Worm (Caenorhabditis elegans): ENCODE data around the gene Y105C5B.1413.

Y105C5B.1413 gene

ce11 chrIV:16184521-16184920 is at the start of gene Y105C5B.1413:
Y105C5B.1413 (minus strand) TSS chrIV:16184621.
- TF ChIP-seq pag-3 (tag; optimal IDR thresholded peaks at IDR 0.05; ENCODE audit: borderline replicate concordance, insufficient read depth) = no peak
- TF ChIP-seq snpc-4 (tag; optimal IDR thresholded peaks at IDR 0.05) = no peak
- TF ChIP-seq mef-2 (tag; optimal IDR thresholded peaks at IDR 0.05) = no peak
- TF ChIP-seq efl-1 (optimal IDR thresholded peaks at IDR 0.05) = no peak
- no peak for TF ChIP-seq efl-1 (GFP tag; optimal IDR thresholded peaks at IDR 0.05 in 1 of 2)
- TF ChIP-seq dsc-1 (tag; optimal IDR thresholded peaks at IDR 0.05) = no peak
- no peak for TF ChIP-seq ceh-82 (tag; optimal IDR thresholded peaks at IDR 0.05)
- TF ChIP-seq grh-1 (GFP tag; IDR thresholded peaks at IDR 0.05) = no peak

ce11 chrIV:16233028-16233427 is 48.6 kb upstream of the Y105C5B.1413 start, which contains the start of the genes hpa-1 and irld-39:
hpa-1 (minus strand) TSS chrIV:16233128.
irld-39 (plus strand) TSS chrIV:16233148.
- no peak for TF ChIP-seq fkh-10 (GFP tag; optimal IDR thresholded peaks at IDR 0.05)
- no peak for TF ChIP-seq aha-1 (tag; optimal IDR thresholded peaks at IDR 0.05)
- no peak for TF ChIP-seq mdl-1 (tag; optimal IDR thresholded peaks at IDR 0.05)
- TF ChIP-seq zag-1 (tag; optimal IDR thresholded peaks at IDR 0.05) = no peak
- no peak for TF ChIP-seq unc-98 (GFP tag; IDR thresholded peaks at IDR 0.05)
- no peak for TF ChIP-seq nhr-20 (tag; optimal IDR thresholded peaks at IDR 0.05)
- TF ChIP-seq nhr-19 (GFP tag; conservative IDR thresholded peaks at IDR 0.05) = no peak
- no peak for TF ChIP-seq pqm-1 (tag; optimal IDR thresholded peaks at IDR 0.05)
- TF ChIP-seq C34B4.2 (tag; optimal IDR thresholded peaks at IDR 0.05) = no peak

ce11 chrIV:16230464-16230863 is 46.0 kb upstream of the Y105C5B.1413 start:
- TF ChIP-seq sox-4 (tag; optimal IDR thresholded peaks at IDR 0.05) (no peak), dpl-1 (GFP tag; optimal IDR thresholded peaks at IDR 0.05) (no peak), mab-9 (GFP tag; IDR thresholded peaks at IDR 0.05) (no peak)

ce11 chrIV:16225747-16226146 is 41.3 kb upstream of the Y105C5B.1413 start, which contains the start of gene H25K10.4:
H25K10.4 (plus strand) TSS chrIV:16226047.
- TF ChIP-seq ets-5 (GFP tag; IDR thresholded peaks at IDR 0.05) (no peak), sup-37 (GFP tag; optimal IDR thresholded peaks at IDR 0.05) (no peak)

- TF ChIP-seq lin-14 (GFP tag; optimal IDR thresholded peaks at IDR 0.05) (no peak), dsc-1 (tag; optimal IDR thresholded peaks at IDR 0.05) (no peak), unc-98 (GFP tag; IDR thresholded peaks at IDR 0.05) (no peak), zag-1 (tag; optimal IDR thresholded peaks at IDR 0.05) (no peak), grh-1 (GFP tag; IDR thresholded peaks at IDR 0.05) (no peak), fkh-8 (tag; optimal IDR thresholded peaks at IDR 0.05) (no peak), hpl-2 (GFP tag; optimal IDR thresholded peaks at IDR 0.05) (no peak), egl-27 (tag; optimal IDR thresholded peaks at IDR 0.05) (no peak), nhr-19 (GFP tag; conservative IDR thresholded peaks at IDR 0.05) (no peak), lin-15B (tag; optimal IDR thresholded peaks at IDR 0.05) (no peak), elt-2 (tag; optimal IDR thresholded peaks at IDR 0.05) (no peak), fos-1 (tag; optimal IDR thresholded peaks at IDR 0.05) (no peak), egl-13 (tag; optimal IDR thresholded peaks at IDR 0.05) (no peak), tbx-2 (tag; optimal IDR thresholded peaks at IDR 0.05) (no peak), isw-1 (GFP tag; IDR thresholded peaks at IDR 0.05) (no peak), nhr-47 (tag; optimal IDR thresholded peaks at IDR 0.05) (no peak), nhr-90 (tag; optimal IDR thresholded peaks at IDR 0.05; ENCODE audit: poor library complexity) (no peak)
Observed at ce11 chrIV:16221559-16221958, 37.1 kb upstream of the Y105C5B.1413 start, which contains the start of gene srv-11. srv-11 (minus strand) TSS chrIV:16221659.
